Fruit fly (Drosophila melanogaster) whole organism, embryonic: Measurements from ENCODE around the gene CG14961.

ENCODE experiments used
- CG11247 ChIP-seq: fragments of 200-800 bp; sonication (Bioruptor generic); IDR thresholded peaks from 2 replicates; pipeline ENCODE4 v1.3.6; 2022; ENCODE audit warnings: missing biosample characterization, missing genetic modification characterization
- CG15696 ChIP-seq: fragments of 200-800 bp; sonication (Bioruptor generic); optimal IDR thresholded peaks from 2 replicates; lab custom pipeline; 2019; ENCODE audit warnings: missing biosample characterization, mild to moderate bottlenecking, missing genetic modification characterization, moderate library complexity
- CG17186 ChIP-seq: fragments of 200-800 bp; sonication (Bioruptor generic); optimal IDR thresholded peaks from 3 replicates; lab custom pipeline; 2017; ENCODE audit warnings: missing biosample characterization, missing genetic modification reagents, missing genetic modification characterization
- CG3726 ChIP-seq: fragments of 200-800 bp; sonication (Bioruptor generic); IDR thresholded peaks from 3 replicates; pipeline ENCODE4, ENCODE4 v1.3.6; 2022; ENCODE audit warnings: missing biosample characterization, missing genetic modification characterization
- CG4617 ChIP-seq: fragments of 200-800 bp; sonication (Bioruptor generic); optimal IDR thresholded peaks from 3 replicates; lab custom pipeline; 2016; ENCODE audit warnings: missing biosample characterization, missing genetic modification characterization, borderline replicate concordance
- CHES-1-like ChIP-seq: fragments of 200-800 bp; sonication (Bioruptor generic); optimal IDR thresholded peaks from 2 replicates; lab custom pipeline; 2016; ENCODE audit warnings: missing biosample characterization, missing genetic modification characterization
- D ChIP-seq, 2 experiments: fragments of 200-800 bp in 1 of 2; fragments of >200 bp in 1 of 2; sonication (Bioruptor generic) in 1 of 2; optimal IDR thresholded peaks; 2 replicates in 1 of 2; 3 replicates in 1 of 2; lab custom pipeline; 2017; ENCODE audit warnings: mild to moderate bottlenecking in 1 of 2, missing biosample characterization in 1 of 2, missing genetic modification characterization in 1 of 2, missing genetic modification reagents in 1 of 2
- Drgx ChIP-seq: fragments of 200-800 bp; sonication (Bioruptor generic); IDR thresholded peaks from 2 replicates; pipeline ENCODE4 v1.3.6; 2022; ENCODE audit warnings: missing biosample characterization, missing genetic modification characterization
- ken ChIP-seq: fragments of 200-800 bp; sonication (Bioruptor generic); IDR thresholded peaks from 3 replicates; pipeline ENCODE4 v1.3.6; 2022; ENCODE audit warnings: missing biosample characterization, missing genetic modification characterization

dm6 chr3L:3300345-3300744 lies 29.5 kb upstream of the CG14961 start:
- TF ChIP-seq CG4617 (GFP tag; lab: Kevin White, UChicago) (no peak), CG15696 (tag; lab: Kevin White, UChicago) (no peak), ken (peak; percentile 70; the same call in 2 of the 3 replicates), D (optimal IDR thresholded peaks at IDR 0.05; lab: Kevin White, UChicago) (no peak), D (GFP tag; optimal IDR thresholded peaks at IDR 0.05; lab: Kevin White, UChicago) (peak; percentile 53), CG17186 (GFP tag; lab: Kevin White, UChicago) (no peak), CHES-1-like (GFP tag; lab: Kevin White, UChicago) (no peak), CG3726 (GFP tag; lab: Robert Waterston, UW) (no peak), CG11247 (GFP tag; lab: Robert Waterston, UW) (no peak), Drgx (peak; percentile 33; the same call in 1 of the 2 replicates)
